Worm (Caenorhabditis elegans) whole organism, L4 larva: ENCODE results near the gene lin-45.

ENCODE experiments used
- F10B5.3 ChIP-seq: sonication (generic microtip); optimal IDR thresholded peaks from 2 replicates; lab custom pipeline; 2016; ENCODE audit warnings: mild to moderate bottlenecking, missing genetic modification characterization, missing compliant biosample characterization
- F44E2.7 ChIP-seq: fragments of 200-800 bp; sonication (Bioruptor generic); IDR thresholded peaks from 2 replicates; pipeline ENCODE4 v2.1.2; 2022; ENCODE audit warnings: missing genetic modification characterization, missing compliant biosample characterization
- F49E8.2 ChIP-seq: sonication (generic microtip); optimal IDR thresholded peaks from 2 replicates; lab custom pipeline; 2016; ENCODE audit warnings: missing compliant biosample characterization, mild to moderate bottlenecking, missing genetic modification characterization, borderline replicate concordance
- T26A8.4 ChIP-seq: fragments of 200-800 bp; sonication (Bioruptor generic); IDR thresholded peaks from 2 replicates; pipeline ENCODE4 v1.3.6; 2022; ENCODE audit warnings: missing genetic modification characterization, missing compliant biosample characterization
- Y105C5A.15 ChIP-seq: fragments of 200-800 bp; sonication (Bioruptor generic); IDR thresholded peaks from 2 replicates; pipeline ENCODE4 v1.3.6; 2022; ENCODE audit warnings: missing genetic modification characterization, missing compliant biosample characterization
- Y48G9A.11 ChIP-seq: fragments of 200-800 bp; sonication (Bioruptor generic); IDR thresholded peaks from 2 replicates; pipeline ENCODE4 v1.3.6; 2022; ENCODE audit warnings: missing genetic modification reagents, missing genetic modification characterization, missing compliant biosample characterization
- aha-1 ChIP-seq: fragments of 150-350 bp; peaks from one replicate; lab custom pipeline; 2014; ENCODE audit warnings: missing biosample characterization, missing genetic modification characterization
- aly-2 ChIP-seq: sonication (generic microtip); optimal IDR thresholded peaks from 2 replicates; lab custom pipeline; 2018; ENCODE audit warnings: missing biosample characterization, missing genetic modification characterization
- arid-1 ChIP-seq: fragments of 200-800 bp; sonication (Bioruptor generic); conservative IDR thresholded peaks from 2 replicates; pipeline ENCODE4 v1.3.6; 2022; ENCODE audit warnings: missing genetic modification reagents, missing genetic modification characterization, missing compliant biosample characterization
- ceh-20 ChIP-seq: fragments of 200-800 bp; sonication (Bioruptor generic); IDR thresholded peaks from 2 replicates; pipeline ENCODE4 v1.3.6; 2022; ENCODE audit warnings: missing genetic modification reagents, missing genetic modification characterization, missing compliant biosample characterization
- ceh-44 ChIP-seq: fragments of 200-800 bp; sonication (Bioruptor generic); IDR thresholded peaks from 2 replicates; pipeline ENCODE4 v1.3.6; 2022; ENCODE audit warnings: missing genetic modification reagents, missing genetic modification characterization, missing compliant biosample characterization
- ceh-62 ChIP-seq: sonication (generic microtip); optimal IDR thresholded peaks from 2 replicates; lab custom pipeline; 2017; ENCODE audit warnings: missing biosample characterization, missing genetic modification characterization
- ceh-82 ChIP-seq: sonication (generic microtip); optimal IDR thresholded peaks from 2 replicates; lab custom pipeline; 2017; ENCODE audit warnings: missing biosample characterization, missing genetic modification characterization
- daf-19 ChIP-seq: fragments of 200-800 bp; sonication (Bioruptor generic); conservative IDR thresholded peaks from 2 replicates; pipeline ENCODE4 v1.3.6; 2022; ENCODE audit warnings: missing genetic modification characterization, missing compliant biosample characterization
- dmd-6 ChIP-seq: fragments of 200-800 bp; sonication (Bioruptor generic); IDR thresholded peaks from 2 replicates; pipeline ENCODE4 v1.3.6; 2022; ENCODE audit warnings: missing genetic modification reagents, missing genetic modification characterization, missing compliant biosample characterization
- duxl-1 ChIP-seq: sonication (generic microtip); optimal IDR thresholded peaks from 2 replicates; lab custom pipeline; 2016; ENCODE audit warnings: mild to moderate bottlenecking, missing genetic modification characterization, moderate library complexity, missing compliant biosample characterization; ENCODE audit not compliant: poor library complexity
- egl-27 ChIP-seq: sonication (generic microtip); optimal IDR thresholded peaks from 3 replicates; lab custom pipeline; 2017; ENCODE audit warnings: missing biosample characterization, missing genetic modification reagents, missing genetic modification characterization
- hmg-1.1 ChIP-seq: fragments of 200-800 bp; sonication (Bioruptor generic); IDR thresholded peaks from 2 replicates; pipeline ENCODE4 v1.3.6; 2022; ENCODE audit warnings: missing genetic modification reagents, missing genetic modification characterization, missing compliant biosample characterization
- lim-7 ChIP-seq: fragments of 200-800 bp; sonication (Bioruptor generic); IDR thresholded peaks from 2 replicates; pipeline ENCODE4 v1.3.6; 2022; ENCODE audit warnings: missing genetic modification characterization, missing compliant biosample characterization
- lin-13 ChIP-seq: fragments of 150-350 bp; optimal IDR thresholded peaks from 2 replicates; lab custom pipeline; 2014; ENCODE audit warnings: missing biosample characterization, missing genetic modification reagents, missing genetic modification characterization
- lir-3 ChIP-seq: sonication (generic microtip); optimal IDR thresholded peaks from 2 replicates; lab custom pipeline; 2016; ENCODE audit warnings: mild to moderate bottlenecking, missing genetic modification characterization, missing compliant biosample characterization
- lsy-2 ChIP-seq, 2 experiments: fragments of 150-350 bp in 1 of 2; sonication (generic microtip) in 1 of 2; optimal IDR thresholded peaks; 2 replicates each; lab custom pipeline; 2014 to 2017; ENCODE audit warnings: missing biosample characterization in 2 of 2, missing genetic modification characterization in 2 of 2
- madf-5 ChIP-seq, 2 experiments: fragments of 200-800 bp; sonication (Bioruptor generic); IDR thresholded peaks; 2 replicates each; pipeline ENCODE4 v1.3.6; 2022; ENCODE audit warnings: missing compliant biosample characterization in 2 of 2, missing genetic modification characterization in 2 of 2
- mdl-1 ChIP-seq, 2 experiments: fragments of 150-350 bp in 1 of 2; sonication (generic microtip) in 1 of 2; optimal IDR thresholded peaks; 2 replicates each; lab custom pipeline; 2014 to 2017; ENCODE audit warnings: missing biosample characterization in 2 of 2, missing genetic modification characterization in 2 of 2
- mdt-29 ChIP-seq: fragments of 200-800 bp; sonication (Bioruptor generic); IDR thresholded peaks from 2 replicates; pipeline ENCODE4 v1.3.6; 2022; ENCODE audit warnings: missing genetic modification reagents, missing genetic modification characterization, missing compliant biosample characterization
- mxl-3 ChIP-seq: fragments of 200-800 bp; sonication (Bioruptor generic); optimal IDR thresholded peaks from 2 replicates; lab custom pipeline; 2018; ENCODE audit warnings: mild to moderate bottlenecking, missing genetic modification characterization, missing compliant biosample characterization
- nhr-10 ChIP-seq: fragments of 150-350 bp; optimal IDR thresholded peaks from 2 replicates; lab custom pipeline; 2014; ENCODE audit warnings: missing biosample characterization, missing genetic modification characterization
- nhr-102 ChIP-seq: sonication (generic microtip); optimal IDR thresholded peaks from 2 replicates; lab custom pipeline; 2016; ENCODE audit warnings: mild to moderate bottlenecking, missing genetic modification characterization, moderate library complexity, missing compliant biosample characterization
- nhr-11 ChIP-seq: fragments of 150-350 bp; optimal IDR thresholded peaks from 2 replicates; lab custom pipeline; 2014; ENCODE audit warnings: missing biosample characterization, missing genetic modification characterization
- nhr-237 ChIP-seq: sonication (generic microtip); optimal IDR thresholded peaks from 2 replicates; lab custom pipeline; 2017; ENCODE audit warnings: missing biosample characterization, missing genetic modification characterization
- nhr-25 ChIP-seq: sonication (generic microtip); optimal IDR thresholded peaks from 2 replicates; lab custom pipeline; 2017; ENCODE audit warnings: missing genetic modification characterization, mild to moderate bottlenecking, missing compliant biosample characterization, antibody characterized with exemption, moderate library complexity, borderline replicate concordance; ENCODE audit not compliant: insufficient read depth
- nhr-28 ChIP-seq: fragments of 150-350 bp; optimal IDR thresholded peaks from 2 replicates; lab custom pipeline; 2014; ENCODE audit warnings: missing biosample characterization, missing genetic modification characterization
- nhr-41 ChIP-seq: fragments of 200-800 bp; sonication (Bioruptor generic); IDR thresholded peaks from 2 replicates; pipeline ENCODE4 v1.3.6; 2022; ENCODE audit warnings: missing genetic modification reagents, missing genetic modification characterization, missing compliant biosample characterization
- nhr-6 ChIP-seq: fragments of 150-350 bp; optimal IDR thresholded peaks from 2 replicates; lab custom pipeline; 2014; ENCODE audit warnings: missing biosample characterization, missing genetic modification characterization
- nhr-76 ChIP-seq: fragments of 150-350 bp; optimal IDR thresholded peaks from 2 replicates; lab custom pipeline; 2014; ENCODE audit warnings: missing biosample characterization, missing genetic modification characterization
- nhr-77 ChIP-seq: fragments of 150-350 bp; optimal IDR thresholded peaks from 2 replicates; lab custom pipeline; 2014; ENCODE audit warnings: missing biosample characterization, missing genetic modification characterization
- php-3 ChIP-seq: fragments of 200-800 bp; sonication (Bioruptor generic); IDR thresholded peaks from 2 replicates; pipeline ENCODE4 v1.3.6; 2022; ENCODE audit warnings: missing genetic modification reagents, missing genetic modification characterization, missing compliant biosample characterization
- pqm-1 ChIP-seq: sonication (generic microtip); optimal IDR thresholded peaks from 2 replicates; lab custom pipeline; 2017; ENCODE audit warnings: missing biosample characterization, missing genetic modification characterization
- rbr-2 ChIP-seq: sonication (generic microtip); optimal IDR thresholded peaks from 2 replicates; lab custom pipeline; 2016; ENCODE audit warnings: missing genotype, missing genetic modification characterization, missing compliant biosample characterization
- set-16 ChIP-seq: fragments of 200-800 bp; sonication (Bioruptor generic); IDR thresholded peaks from 2 replicates; pipeline ENCODE4 v1.3.6; 2022; ENCODE audit warnings: missing genetic modification reagents, missing genetic modification characterization, missing compliant biosample characterization
- skn-1 ChIP-seq: fragments of 150-350 bp; optimal IDR thresholded peaks from 2 replicates; lab custom pipeline; 2014; ENCODE audit warnings: missing biosample characterization, missing genetic modification characterization
- snpc-4 ChIP-seq: fragments of 150-350 bp; optimal IDR thresholded peaks from 2 replicates; lab custom pipeline; 2014; ENCODE audit warnings: missing biosample characterization, missing genetic modification characterization
- tag-97 ChIP-seq: fragments of 200-800 bp; sonication (Bioruptor generic); IDR thresholded peaks from 2 replicates; pipeline ENCODE4 v1.3.6; 2022; ENCODE audit warnings: missing genetic modification characterization, missing compliant biosample characterization
- unc-39 ChIP-seq: sonication (generic microtip); optimal IDR thresholded peaks from 2 replicates; lab custom pipeline; 2017; ENCODE audit warnings: missing biosample characterization, missing genetic modification characterization
- unc-62 ChIP-seq, 3 experiments: fragments of 150-350 bp in 1 of 3; sonication (generic microtip); optimal IDR thresholded peaks in 2 of 3; peaks in 1 of 3; 1 replicate in 1 of 3; 2 replicates in 2 of 3; lab custom pipeline; 2014 to 2017; ENCODE audit warnings: missing biosample characterization in 3 of 3, missing genetic modification characterization in 3 of 3, missing genetic modification reagents in 3 of 3, missing genotype in 1 of 3
- vab-7 ChIP-seq: fragments of 200-800 bp; sonication (Bioruptor generic); IDR thresholded peaks from 2 replicates; pipeline ENCODE4 v1.3.6; 2022; ENCODE audit warnings: missing genetic modification reagents, missing genetic modification characterization, missing compliant biosample characterization
- zag-1 ChIP-seq: fragments of 150-350 bp; optimal IDR thresholded peaks from 2 replicates; lab custom pipeline; 2014; ENCODE audit warnings: missing biosample characterization, missing genetic modification characterization
- zfp-2 ChIP-seq: sonication (generic microtip); optimal IDR thresholded peaks from 2 replicates; lab custom pipeline; 2016; ENCODE audit warnings: mild to moderate bottlenecking, missing genetic modification characterization, missing compliant biosample characterization
- zfp-3 ChIP-seq: fragments of 200-800 bp; sonication (Bioruptor generic); conservative IDR thresholded peaks from 2 replicates; pipeline ENCODE4 v1.3.6; 2022; ENCODE audit warnings: missing genetic modification reagents, missing genetic modification characterization, missing compliant biosample characterization
- zip-11 ChIP-seq: fragments of 200-800 bp; sonication (Bioruptor generic); IDR thresholded peaks from 2 replicates; pipeline ENCODE4 v1.3.6; 2022; ENCODE audit warnings: missing genetic modification characterization, missing compliant biosample characterization
- zip-2 ChIP-seq: fragments of 150-350 bp; optimal IDR thresholded peaks from 2 replicates; lab custom pipeline; 2014; ENCODE audit warnings: missing biosample characterization, missing genetic modification characterization
- ztf-11 ChIP-seq: fragments of 150-350 bp; optimal IDR thresholded peaks from 2 replicates; lab custom pipeline; 2014; ENCODE audit warnings: missing biosample characterization, missing genetic modification characterization

The lin-45 gene

DNA sequence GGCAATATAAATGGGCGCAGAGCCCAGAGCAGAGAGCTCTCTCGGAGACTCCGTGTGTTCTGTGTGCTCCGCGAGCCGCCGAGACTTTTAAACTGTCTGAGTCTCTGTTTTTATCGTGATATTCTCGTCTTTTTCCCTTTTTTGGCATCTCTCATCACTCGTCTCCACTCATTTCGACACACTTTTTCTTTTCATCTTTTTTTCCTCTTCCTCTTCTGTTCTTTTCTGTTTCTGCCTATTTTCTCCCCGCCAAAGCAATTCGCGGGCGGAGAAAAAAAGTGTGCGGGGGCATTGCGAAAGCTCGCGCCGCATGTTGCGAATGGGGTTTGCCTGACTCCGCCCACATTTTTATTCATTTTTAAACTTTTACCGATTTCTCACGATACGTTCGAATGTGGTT, 8.0 kb upstream of the lin-45 start (continued):
- TF ChIP-seq nhr-10 (tag; lab: Kevin White, UChicago), result peak; percentile 36
- peak; percentile 4 for TF ChIP-seq F10B5.3 (tag; lab: Kevin White, UChicago)
- no peak for TF ChIP-seq nhr-25 (tag; lab: Kevin White, UChicago)
- no peak for TF ChIP-seq ceh-62 (tag; lab: Kevin White, UChicago)
- peak in 1 of 2 experiments; percentile 86 for TF ChIP-seq unc-62 (GFP tag; optimal IDR thresholded peaks at IDR 0.05 in 1 of 2; lab: Kevin White, UChicago)
- no peak for TF ChIP-seq unc-62 (tag; optimal IDR thresholded peaks at IDR 0.05; lab: Kevin White, UChicago)
- peak; percentile 81 for TF ChIP-seq nhr-102
- peak; percentile 65 to 86 for TF ChIP-seq lsy-2 (tag; optimal IDR thresholded peaks at IDR 0.05; lab: Kevin White, UChicago)
- TF ChIP-seq hmg-1.1 (GFP tag; lab: Robert Waterston, UW), result no peak; the same call in 1 of the 2 replicates
- TF ChIP-seq mdt-29 (GFP tag; lab: Robert Waterston, UW), result 0 out of 2 replicates have a peak, but pooled peaks have one; percentile 36
- TF ChIP-seq ceh-44 (GFP tag; lab: Robert Waterston, UW), result peak; percentile 83
- peak; percentile 48 for TF ChIP-seq zfp-2
- no peak for TF ChIP-seq daf-19
- TF ChIP-seq zip-11 (GFP tag; lab: Robert Waterston, UW), result no peak
- TF ChIP-seq unc-39 (tag; lab: Kevin White, UChicago), result no peak
- TF ChIP-seq mxl-3 (GFP tag; lab: Kevin White, UChicago), result peak; percentile 68
- no peak for TF ChIP-seq tag-97
- TF ChIP-seq ceh-82, result no peak
- TF ChIP-seq rbr-2 (tag; lab: Kevin White, UChicago), result peak; percentile 88
- TF ChIP-seq aha-1 (tag; lab: Kevin White, UChicago), result peak; percentile 98
- TF ChIP-seq pqm-1 (tag; lab: Kevin White, UChicago), result peak; percentile 61
- TF ChIP-seq set-16 (GFP tag; lab: Robert Waterston, UW), result peak; percentile 71
- no peak for TF ChIP-seq nhr-76
- peak; percentile 45 for TF ChIP-seq php-3 (GFP tag; lab: Robert Waterston, UW)
- TF ChIP-seq T26A8.4 (GFP tag; lab: Robert Waterston, UW), result peak; percentile 82
- peak; percentile 94 for TF ChIP-seq nhr-6 (tag; lab: Kevin White, UChicago)
- peak; percentile 61 for TF ChIP-seq dmd-6 (GFP tag; lab: Robert Waterston, UW)
- TF ChIP-seq arid-1 (GFP tag; lab: Robert Waterston, UW), result peak; percentile 64; the same call in 1 of the 2 replicates
- peak in 1 of 2 experiments; percentile 64; a peak in 1 of 4 replicates for TF ChIP-seq madf-5 (GFP tag; IDR thresholded peaks at IDR 0.05; lab: Robert Waterston, UW)
- TF ChIP-seq zfp-3 (GFP tag; lab: Robert Waterston, UW), result peak; percentile 54; the same call in 1 of the 2 replicates
- TF ChIP-seq duxl-1 (tag; lab: Kevin White, UChicago), result peak; percentile 61
- TF ChIP-seq nhr-11 (tag; lab: Kevin White, UChicago), result peak; percentile 84
- 0 out of 2 replicates have a peak, but pooled peaks have one; percentile 60 for TF ChIP-seq Y105C5A.15 (GFP tag; lab: Robert Waterston, UW)
- no peak for TF ChIP-seq zag-1 (tag; lab: Kevin White, UChicago)
- TF ChIP-seq nhr-77 (tag; lab: Kevin White, UChicago), result peak; percentile 68
- no peak for TF ChIP-seq lim-7 (GFP tag; lab: Robert Waterston, UW)
- TF ChIP-seq nhr-28 (tag; lab: Kevin White, UChicago), result peak; percentile 73
- TF ChIP-seq snpc-4 (tag; lab: Kevin White, UChicago), result no peak
- peak; percentile 42; the same call in 1 of the 2 replicates for TF ChIP-seq ceh-20 (GFP tag; lab: Robert Waterston, UW)
- peak; percentile 55 to 62 for TF ChIP-seq mdl-1 (tag; optimal IDR thresholded peaks at IDR 0.05; lab: Kevin White, UChicago)
- TF ChIP-seq F44E2.7 (GFP tag; lab: Robert Waterston, UW), result 0 out of 2 replicates have a peak, but pooled peaks have one; percentile 37
- TF ChIP-seq F49E8.2 (tag; lab: Kevin White, UChicago), result peak; percentile 72
- no peak for TF ChIP-seq skn-1 (tag; lab: Kevin White, UChicago)
- TF ChIP-seq ztf-11 (tag; lab: Kevin White, UChicago), result no peak
- peak; percentile 56 for TF ChIP-seq lin-13 (GFP tag; lab: Kevin White, UChicago)
- no peak for TF ChIP-seq aly-2 (tag; lab: Kevin White, UChicago)
- no peak for TF ChIP-seq zip-2 (tag; lab: Kevin White, UChicago)
- no peak for TF ChIP-seq lir-3 (tag; lab: Kevin White, UChicago)
- TF ChIP-seq egl-27 (tag; lab: Kevin White, UChicago), result no peak
- no peak for TF ChIP-seq nhr-237
- TF ChIP-seq nhr-41 (GFP tag; lab: Robert Waterston, UW), result no peak
- TF ChIP-seq Y48G9A.11 (GFP tag; lab: Robert Waterston, UW), result peak; percentile 75
- peak; percentile 51; the same call in 1 of the 2 replicates for TF ChIP-seq vab-7 (GFP tag; lab: Robert Waterston, UW)
